Fruit fly (Drosophila melanogaster) whole organism, prepupa: ENCODE measurements around the gene dgt2.

Experiments used
- Blimp-1 ChIP-seq: fragments of 200-800 bp; sonication (Bioruptor generic); optimal IDR thresholded peaks from 3 replicates; lab custom pipeline; 2017; ENCODE audit warnings: missing biosample characterization, missing genetic modification characterization, mild to moderate bottlenecking, moderate library complexity, missing genetic modification reagents
- CG10631 ChIP-seq: fragments of 200-800 bp; sonication (Bioruptor generic); optimal IDR thresholded peaks from 2 replicates; lab custom pipeline; 2016; ENCODE audit warnings: missing biosample characterization, missing genetic modification characterization
- CG10669 ChIP-seq: fragments of 200-800 bp; sonication (Bioruptor generic); optimal IDR thresholded peaks from 3 replicates; lab custom pipeline; 2018; ENCODE audit warnings: missing biosample characterization, mild to moderate bottlenecking, missing genetic modification characterization, moderate library complexity
- CG11294 ChIP-seq: fragments of 200-800 bp; sonication (Bioruptor generic); IDR thresholded peaks from 2 replicates; pipeline ENCODE4 v1.3.6; 2022; ENCODE audit warnings: missing biosample characterization, missing genetic modification characterization
- CG11762 ChIP-seq: fragments of 200-800 bp; sonication (Bioruptor generic); optimal IDR thresholded peaks from 3 replicates; lab custom pipeline; 2016; ENCODE audit warnings: missing biosample characterization, missing genetic modification characterization; ENCODE audit not compliant: insufficient read depth
- CG11902 ChIP-seq: fragments of 200-800 bp; sonication (Bioruptor generic); optimal IDR thresholded peaks from 3 replicates; lab custom pipeline; 2016; ENCODE audit warnings: missing biosample characterization, missing genetic modification characterization
- CG15336 ChIP-seq: fragments of 200-800 bp; sonication (Bioruptor generic); IDR thresholded peaks from 2 replicates; pipeline ENCODE4 v1.3.6; 2022; ENCODE audit warnings: missing biosample characterization, missing genetic modification characterization
- CG1621 ChIP-seq: fragments of 200-800 bp; sonication (Bioruptor generic); optimal IDR thresholded peaks from 3 replicates; lab custom pipeline; 2018; ENCODE audit warnings: missing biosample characterization, mild to moderate bottlenecking, missing genetic modification characterization
- CG3032 ChIP-seq: fragments of 200-800 bp; optimal IDR thresholded peaks from 2 replicates; lab custom pipeline; 2019; ENCODE audit warnings: missing biosample characterization, mild to moderate bottlenecking, missing genetic modification characterization, moderate library complexity
- CG31627 ChIP-seq: fragments of 200-800 bp; sonication (Bioruptor generic); optimal IDR thresholded peaks from 3 replicates; lab custom pipeline; 2016; ENCODE audit warnings: missing biosample characterization, missing genetic modification characterization
- CG32006 ChIP-seq: fragments of 200-800 bp; sonication (Bioruptor generic); optimal IDR thresholded peaks from 3 replicates; lab custom pipeline; 2017; ENCODE audit warnings: missing biosample characterization, mild to moderate bottlenecking, missing genetic modification characterization
- CG3919 ChIP-seq: fragments of 200-800 bp; sonication (Bioruptor generic); optimal IDR thresholded peaks from 3 replicates; lab custom pipeline; 2016; ENCODE audit warnings: missing biosample characterization, missing genetic modification characterization
- CG6163 ChIP-seq: fragments of 200-800 bp; sonication (Bioruptor generic); IDR thresholded peaks from 3 replicates; pipeline ENCODE4 v1.3.6; 2022; ENCODE audit warnings: missing biosample characterization, missing genetic modification characterization
- CG6792 ChIP-seq: fragments of 200-800 bp; sonication (Bioruptor generic); optimal IDR thresholded peaks from 3 replicates; lab custom pipeline; 2016; ENCODE audit warnings: missing biosample characterization, missing genetic modification characterization
- CG6808 ChIP-seq: fragments of 200-800 bp; sonication (Bioruptor generic); optimal IDR thresholded peaks from 3 replicates; lab custom pipeline; 2017; ENCODE audit warnings: missing biosample characterization, missing genetic modification characterization, mild to moderate bottlenecking, moderate library complexity, missing genetic modification reagents
- CG6854 ChIP-seq: fragments of 200-800 bp; sonication (Bioruptor generic); optimal IDR thresholded peaks from 2 replicates; lab custom pipeline; 2017; ENCODE audit warnings: missing biosample characterization, mild to moderate bottlenecking, missing genetic modification characterization
- CG7368 ChIP-seq: fragments of 200-800 bp; sonication (Bioruptor generic); optimal IDR thresholded peaks from 3 replicates; lab custom pipeline; 2016; ENCODE audit warnings: missing biosample characterization, missing genetic modification characterization
- CG8119 ChIP-seq: fragments of 200-800 bp; sonication (Bioruptor generic); IDR thresholded peaks from 3 replicates; pipeline ENCODE4 v1.3.6; 2022; ENCODE audit warnings: missing biosample characterization, missing genetic modification characterization
- CG8319 ChIP-seq: fragments of 200-800 bp; sonication (Bioruptor generic); optimal IDR thresholded peaks from 3 replicates; lab custom pipeline; 2016; ENCODE audit warnings: missing biosample characterization, missing genetic modification characterization
- CG8632 ChIP-seq: fragments of 200-800 bp; sonication (Bioruptor generic); optimal IDR thresholded peaks from 3 replicates; lab custom pipeline; 2016; ENCODE audit warnings: missing biosample characterization, missing genetic modification characterization
- Eip75B ChIP-seq: fragments of 200-800 bp; sonication (Bioruptor generic); optimal IDR thresholded peaks from 3 replicates; lab custom pipeline; 2016; ENCODE audit warnings: missing biosample characterization, missing genetic modification characterization
- Eip78C ChIP-seq: fragments of 200-800 bp; sonication (Bioruptor generic); peaks from one replicate; lab custom pipeline; 2016; ENCODE audit warnings: missing biosample characterization, missing genetic modification characterization
- Hr38 ChIP-seq: sonication (Bioruptor generic); optimal IDR thresholded peaks from 2 replicates; lab custom pipeline; 2016; ENCODE audit warnings: missing biosample characterization, missing genetic modification characterization
- Hr4 ChIP-seq: fragments of 200-800 bp; sonication (Bioruptor generic); optimal IDR thresholded peaks from 3 replicates; lab custom pipeline; 2016; ENCODE audit warnings: missing biosample characterization, missing genetic modification characterization
- Lpt ChIP-seq: fragments of 200-800 bp; sonication (Bioruptor generic); optimal IDR thresholded peaks from 3 replicates; lab custom pipeline; 2016; ENCODE audit warnings: missing biosample characterization, missing genetic modification characterization
- Met ChIP-seq: fragments of 200-800 bp; sonication (Bioruptor generic); optimal IDR thresholded peaks from 3 replicates; lab custom pipeline; 2016; ENCODE audit warnings: missing biosample characterization, missing genetic modification characterization
- OdsH ChIP-seq: fragments of 200-800 bp; sonication (Bioruptor generic); optimal IDR thresholded peaks from 3 replicates; lab custom pipeline; 2016; ENCODE audit warnings: missing biosample characterization, missing genetic modification characterization
- Smox ChIP-seq: fragments of 200-800 bp; sonication (Bioruptor generic); optimal IDR thresholded peaks from 3 replicates; lab custom pipeline; 2016; ENCODE audit warnings: missing biosample characterization, missing genetic modification characterization
- Sox15 ChIP-seq: fragments of 200-800 bp; sonication (Bioruptor generic); optimal IDR thresholded peaks from 3 replicates; lab custom pipeline; 2016; ENCODE audit warnings: missing biosample characterization, missing genetic modification characterization
- achi ChIP-seq: fragments of 200-800 bp; sonication (Bioruptor generic); optimal IDR thresholded peaks from 3 replicates; lab custom pipeline; 2016; ENCODE audit warnings: missing biosample characterization, missing genetic modification characterization
- cyc ChIP-seq: fragments of 200-800 bp; sonication (Bioruptor generic); optimal IDR thresholded peaks from 3 replicates; lab custom pipeline; 2016; ENCODE audit warnings: missing biosample characterization, missing genetic modification characterization
- dac ChIP-seq: fragments of 200-800 bp; sonication (Bioruptor generic); optimal IDR thresholded peaks from 2 replicates; lab custom pipeline; 2017; ENCODE audit warnings: missing biosample characterization, mild to moderate bottlenecking, missing genetic modification characterization
- dsx ChIP-seq: fragments of 200-800 bp; optimal IDR thresholded peaks from 3 replicates; lab custom pipeline; 2019; ENCODE audit warnings: missing biosample characterization, mild to moderate bottlenecking, missing genetic modification characterization, moderate library complexity; ENCODE audit not compliant: poor library complexity, severe bottlenecking
- eg ChIP-seq: fragments of 200-800 bp; sonication (Bioruptor generic); IDR thresholded peaks from 3 replicates; pipeline ENCODE4 v1.3.6; 2022; ENCODE audit warnings: missing biosample characterization, missing genetic modification characterization
- esn ChIP-seq: fragments of 200-800 bp; sonication (Bioruptor generic); optimal IDR thresholded peaks from 2 replicates; lab custom pipeline; 2016; ENCODE audit warnings: missing biosample characterization, mild to moderate bottlenecking, missing genetic modification characterization, moderate library complexity
- fd59A ChIP-seq: fragments of 200-800 bp; sonication (Bioruptor generic); optimal IDR thresholded peaks from 2 replicates; lab custom pipeline; 2017; ENCODE audit warnings: missing biosample characterization, mild to moderate bottlenecking, missing genetic modification characterization, missing genetic modification reagents
- fd85E ChIP-seq: fragments of 200-800 bp; sonication (Bioruptor generic); optimal IDR thresholded peaks from 3 replicates; lab custom pipeline; 2016; ENCODE audit warnings: missing biosample characterization, missing genetic modification characterization
- fkh ChIP-seq: fragments of 200-800 bp; sonication (Bioruptor generic); optimal IDR thresholded peaks from 3 replicates; lab custom pipeline; 2017; ENCODE audit warnings: missing biosample characterization, mild to moderate bottlenecking, missing genetic modification characterization, moderate library complexity
- lz ChIP-seq: fragments of 200-800 bp; sonication (Bioruptor generic); optimal IDR thresholded peaks from 3 replicates; lab custom pipeline; 2016; ENCODE audit warnings: missing biosample characterization, missing genetic modification characterization
- net ChIP-seq: fragments of 200-800 bp; sonication (Bioruptor generic); optimal IDR thresholded peaks from 3 replicates; lab custom pipeline; 2016; ENCODE audit warnings: missing biosample characterization, missing genetic modification characterization
- pdm3 ChIP-seq: fragments of 200-800 bp; sonication (Bioruptor generic); optimal IDR thresholded peaks from 3 replicates; lab custom pipeline; 2016; ENCODE audit warnings: missing biosample characterization, missing genetic modification characterization
- spab ChIP-seq: fragments of 200-800 bp; sonication (Bioruptor generic); optimal IDR thresholded peaks from 2 replicates; lab custom pipeline; 2017; ENCODE audit warnings: missing biosample characterization, mild to moderate bottlenecking, missing genetic modification characterization, missing genetic modification reagents
- ss ChIP-seq, 2 experiments: fragments of 200-800 bp; sonication (Bioruptor generic); optimal IDR thresholded peaks; 2 replicates in 1 of 2; 3 replicates in 1 of 2; lab custom pipeline; 2017 to 2018; ENCODE audit warnings: mild to moderate bottlenecking in 2 of 2, missing biosample characterization in 2 of 2, missing genetic modification characterization in 2 of 2, moderate library complexity in 1 of 2
- svp ChIP-seq: fragments of 200-800 bp; sonication (Bioruptor generic); peaks from one replicate; lab custom pipeline; 2016; ENCODE audit warnings: missing biosample characterization, missing genetic modification characterization
- topi ChIP-seq: fragments of 200-800 bp; sonication (Bioruptor generic); optimal IDR thresholded peaks from 3 replicates; lab custom pipeline; 2016; ENCODE audit warnings: missing biosample characterization, missing genetic modification characterization
- vri ChIP-seq: fragments of 200-800 bp; sonication (Bioruptor generic); optimal IDR thresholded peaks from 3 replicates; lab custom pipeline; 2016; ENCODE audit warnings: missing biosample characterization, mild to moderate bottlenecking, missing genetic modification characterization

The dgt2 gene

DNA sequence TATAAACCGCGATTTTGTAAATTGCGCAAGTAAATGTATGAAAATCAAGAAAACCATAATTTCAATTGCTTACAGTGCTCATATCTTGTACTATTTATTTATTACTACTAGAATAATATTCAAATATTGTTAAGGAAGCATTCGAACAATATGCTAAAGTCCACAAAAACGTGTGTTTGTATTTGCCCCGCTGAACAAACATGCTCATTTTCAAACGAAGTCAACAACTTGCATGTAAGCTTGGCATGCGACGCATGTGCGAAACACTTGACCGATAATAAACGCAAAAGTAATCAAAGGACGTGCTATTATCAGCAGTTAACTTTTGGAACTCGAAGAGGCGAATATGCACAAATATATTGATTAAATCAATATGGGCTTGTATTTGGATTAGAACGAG, 31.5 kb downstream of the dgt2 start:
- TF ChIP-seq fkh (GFP tag; lab: Kevin White, UChicago), result peak; percentile 68
- TF ChIP-seq achi (GFP tag; lab: Kevin White, UChicago), result no peak
- no peak for TF ChIP-seq ss (GFP tag; optimal IDR thresholded peaks at IDR 0.05; lab: Kevin White, UChicago)
- no peak for TF ChIP-seq dsx (GFP tag; lab: Kevin White, UChicago)
- TF ChIP-seq CG1621, result no peak
- TF ChIP-seq Hr38 (GFP tag; lab: Kevin White, UChicago), result no peak
- no peak for TF ChIP-seq CG7368
- no peak for TF ChIP-seq Smox (GFP tag; lab: Kevin White, UChicago)
- TF ChIP-seq CG32006 (GFP tag; lab: Kevin White, UChicago), result no peak
- TF ChIP-seq esn (GFP tag; lab: Kevin White, UChicago), result peak; percentile 5
- no peak for TF ChIP-seq fd85E (GFP tag; lab: Kevin White, UChicago)
- TF ChIP-seq net (GFP tag; lab: Kevin White, UChicago), result no peak
- TF ChIP-seq Eip78C (GFP tag; lab: Kevin White, UChicago), result peak; percentile 17
- TF ChIP-seq cyc, result no peak
- peak; percentile 38 for TF ChIP-seq vri (GFP tag; lab: Kevin White, UChicago)

DNA sequence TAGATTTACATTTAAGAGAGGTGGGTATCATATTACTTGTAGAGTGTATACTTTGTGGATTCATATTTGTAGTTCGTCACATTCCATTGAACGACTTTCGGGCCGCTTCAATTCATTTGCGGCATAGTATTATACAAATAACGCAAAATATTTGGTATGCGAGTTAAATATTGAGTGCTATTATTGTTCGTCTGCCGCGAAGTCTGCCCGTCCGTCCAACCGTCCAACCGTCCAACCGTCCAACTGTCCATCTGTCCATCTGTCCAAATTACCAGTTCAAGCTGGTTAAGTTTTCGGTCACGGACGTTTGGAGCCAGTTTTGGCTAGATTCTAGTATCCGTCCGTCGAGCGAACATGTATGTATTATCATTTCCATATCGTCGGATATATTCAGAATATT, 34.4 kb downstream of the dgt2 start:
- TF ChIP-seq CG31627 (no peak), CG3919 (GFP tag; lab: Kevin White, UChicago) (no peak), fd59A (GFP tag; lab: Kevin White, UChicago) (no peak), svp (GFP tag; lab: Kevin White, UChicago) (no peak)
- TF ChIP-seq, all 60 proteins: peak for 0

DNA sequence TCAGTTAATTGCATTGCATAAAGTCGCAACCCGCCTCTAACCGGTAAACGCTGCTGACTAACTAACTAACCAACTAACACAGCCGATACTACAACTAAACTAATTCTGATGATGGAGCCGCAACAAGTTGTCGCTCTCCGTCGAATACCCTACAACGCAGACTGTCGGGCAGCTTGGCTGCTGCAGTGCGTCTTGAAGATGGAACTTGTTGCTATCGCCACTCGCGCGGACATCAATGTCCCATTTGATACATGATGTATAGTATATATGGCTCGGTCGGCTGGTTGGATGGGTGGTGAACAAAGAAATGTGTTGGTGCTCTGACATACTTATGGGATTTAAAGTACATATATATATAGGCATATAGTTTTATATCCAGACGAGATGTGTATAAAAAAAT, 35.8 kb downstream of the dgt2 start:
- peak; percentile 8 for TF ChIP-seq achi (GFP tag; lab: Kevin White, UChicago)
- TF ChIP-seq spab (GFP tag; lab: Kevin White, UChicago), result peak; percentile 27
- TF ChIP-seq CG8632, result no peak
- TF ChIP-seq fd59A (GFP tag; lab: Kevin White, UChicago), result peak; percentile 25
- TF ChIP-seq CG3032, result peak; percentile 38
- no peak for TF ChIP-seq Hr4
- TF ChIP-seq dac (GFP tag; lab: Kevin White, UChicago), result no peak
- TF ChIP-seq CG10631 (GFP tag; lab: Kevin White, UChicago), result peak; percentile 22
- TF ChIP-seq CG11902, result no peak
- no peak for TF ChIP-seq Blimp-1 (GFP tag; lab: Kevin White, UChicago)
- TF ChIP-seq vri (GFP tag; lab: Kevin White, UChicago), result no peak
- TF ChIP-seq CG6163 (GFP tag; lab: Robert Waterston, UW), result peak; percentile 54; the same call in 2 of the 3 replicates
- TF ChIP-seq Sox15 (GFP tag; lab: Kevin White, UChicago), result no peak
- TF ChIP-seq topi, result peak; percentile 11
- TF ChIP-seq CG32006 (GFP tag; lab: Kevin White, UChicago), result peak; percentile 7
- peak; percentile 70; the same call in 2 of the 3 replicates for TF ChIP-seq eg (GFP tag; lab: Robert Waterston, UW)
- peak; percentile 41 for TF ChIP-seq dsx (GFP tag; lab: Kevin White, UChicago)
- TF ChIP-seq CG6808 (GFP tag; lab: Kevin White, UChicago), result peak; percentile 33
- no peak for TF ChIP-seq lz
- no peak for TF ChIP-seq Smox (GFP tag; lab: Kevin White, UChicago)
- peak; percentile 17 for TF ChIP-seq cyc
- TF ChIP-seq fkh (GFP tag; lab: Kevin White, UChicago), result no peak
- TF ChIP-seq CG10669 (GFP tag; lab: Kevin White, UChicago), result no peak
- no peak for TF ChIP-seq OdsH (GFP tag; lab: Kevin White, UChicago)
- peak; percentile 42 for TF ChIP-seq CG3919 (GFP tag; lab: Kevin White, UChicago)
- peak; percentile 4 for TF ChIP-seq Eip75B (GFP tag; lab: Kevin White, UChicago)
- TF ChIP-seq Eip78C (GFP tag; lab: Kevin White, UChicago), result peak; percentile 77
- TF ChIP-seq svp (GFP tag; lab: Kevin White, UChicago), result peak; percentile 55
- TF ChIP-seq CG31627, result peak; percentile 31
- no peak for TF ChIP-seq CG8319 (GFP tag; lab: Kevin White, UChicago)
- TF ChIP-seq Met (GFP tag; lab: Kevin White, UChicago), result no peak
- TF ChIP-seq CG11294, result no peak
- peak; percentile 35 to 44 for TF ChIP-seq ss (GFP tag; optimal IDR thresholded peaks at IDR 0.05; lab: Kevin White, UChicago)
- TF ChIP-seq Lpt, result peak; percentile 31
- no peak for TF ChIP-seq CG6854
- peak; percentile 51 for TF ChIP-seq esn (GFP tag; lab: Kevin White, UChicago)
- TF ChIP-seq pdm3 (GFP tag; lab: Kevin White, UChicago), result no peak
- no peak for TF ChIP-seq CG11762
- no peak for TF ChIP-seq CG6792 (GFP tag; lab: Kevin White, UChicago)
- TF ChIP-seq CG8119 (GFP tag; lab: Robert Waterston, UW), result no peak
- TF ChIP-seq Hr38 (GFP tag; lab: Kevin White, UChicago), result no peak
- peak; percentile 49 for TF ChIP-seq CG15336
